Worm (Caenorhabditis elegans): Measurements from ENCODE around the gene pha-2.

- TF ChIP-seq tbx-9 (tag; optimal IDR thresholded peaks at IDR 0.05; ENCODE audit: borderline replicate concordance) (no peak), hsf-1 (GFP tag; IDR thresholded peaks at IDR 0.05) (no peak), ceh-58 (GFP tag; IDR thresholded peaks at IDR 0.05) (no peak), mes-4 (tag; optimal IDR thresholded peaks at IDR 0.05) (no peak), cebp-2 (GFP tag; IDR thresholded peaks at IDR 0.05) (no peak), die-1 (tag; optimal IDR thresholded peaks at IDR 0.05) (no peak)
Measured at ce11 chrX:621190-621589, 15.6 kb downstream of the pha-2 start, which contains the start of gene unc-96.

Measured in whole organism, young adult.